Fruit fly (Drosophila melanogaster): ENCODE measurements around the gene Tmc.
A peak's percentile ranks its signal among the peaks of the same experiment; 100 is the strongest.

Gene Tmc

DNA sequence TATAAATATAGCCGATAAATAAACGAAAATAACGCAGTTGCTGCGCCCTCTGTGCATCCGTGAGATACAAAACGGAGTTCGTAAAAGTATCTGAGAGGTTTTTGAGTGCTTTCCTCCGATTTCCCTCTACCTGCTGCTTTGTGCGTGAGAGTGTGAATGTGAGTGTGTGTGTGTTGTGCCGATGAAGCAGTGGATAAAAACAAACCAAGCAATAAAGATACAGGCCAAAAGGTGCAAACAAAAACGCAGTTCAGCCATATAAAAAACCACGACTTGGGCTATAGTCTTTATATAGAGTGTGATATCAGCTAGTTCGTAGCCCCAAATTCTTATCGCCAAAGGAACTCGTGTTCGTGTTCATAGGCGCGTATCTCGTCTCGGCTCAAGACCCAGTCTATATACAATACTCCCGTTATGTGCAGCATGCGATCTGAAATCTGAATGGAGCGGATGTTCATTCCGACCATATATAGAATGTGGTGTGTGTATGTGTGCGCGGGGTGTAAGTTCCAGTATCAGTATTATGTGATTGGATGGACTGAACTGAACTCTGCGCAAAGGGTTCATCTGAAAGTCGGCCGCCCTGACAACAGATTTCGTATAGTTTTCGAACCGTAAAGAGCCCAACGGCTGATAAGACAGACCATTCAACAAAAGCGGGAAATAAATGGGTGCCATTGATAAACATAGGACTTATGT is 18.0 kb downstream of the Tmc start:
- TF ChIP-seq psq (GFP tag; optimal IDR thresholded peaks at IDR 0.05) (peak; percentile 82), Hnf4 (GFP tag; optimal IDR thresholded peaks at IDR 0.05) (no peak)

DNA sequence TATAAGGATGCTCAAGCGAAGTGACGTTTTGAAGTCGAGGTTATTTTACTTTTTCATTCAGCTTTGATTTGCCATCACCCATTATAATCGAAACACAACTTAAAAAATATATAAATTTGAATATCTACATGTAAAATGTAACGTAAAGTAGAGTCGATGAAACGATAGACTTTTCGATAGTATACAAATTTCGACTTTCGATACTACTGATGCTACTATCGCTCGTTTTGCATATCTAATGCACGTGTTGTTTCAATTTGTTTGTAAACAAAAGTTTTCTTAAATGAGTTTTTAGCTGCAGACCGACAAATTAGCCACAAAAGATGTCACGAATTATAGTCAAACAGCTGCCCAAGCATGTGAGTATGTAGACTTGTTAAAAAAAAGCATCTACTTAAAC is 26.4 kb downstream of the Tmc start, which contains the start of gene CG3335:
TSS of gene CG3335 (plus strand) at position 224 of the 400 bp plus-strand sequence.
- TF ChIP-seq CrebA (GFP tag; optimal IDR thresholded peaks at IDR 0.05; ENCODE audit: borderline replicate concordance) (no peak), Myc (optimal IDR thresholded peaks at IDR 0.05) (peak; percentile 12)

DNA sequence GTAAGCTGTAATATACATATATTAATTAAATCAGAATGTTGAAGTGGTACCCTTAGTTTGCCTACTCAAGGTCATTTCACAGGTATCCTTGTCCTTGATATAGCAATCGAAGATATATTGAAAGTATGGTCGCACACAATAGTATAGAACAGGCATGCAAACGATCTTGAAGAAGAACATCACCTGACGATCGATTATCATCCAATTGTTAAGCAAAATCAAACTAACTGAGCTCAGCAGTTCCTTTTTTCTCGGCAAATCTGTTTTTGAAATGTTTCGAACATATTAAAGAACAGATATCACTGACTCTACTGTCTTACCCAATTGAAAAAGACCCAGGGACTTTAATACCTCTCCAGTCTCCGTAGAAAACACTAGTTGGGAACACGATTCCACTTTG is 30.8 kb downstream of the Tmc start, which contains the start of gene Cyp40:
TSS of gene Cyp40 (plus strand) at position 301 of the 400 bp plus-strand sequence.
- no peak for TF ChIP-seq Abd-B (GFP tag; optimal IDR thresholded peaks at IDR 0.05)
- TF ChIP-seq br (GFP tag; optimal IDR thresholded peaks at IDR 0.05) = no peak
- no peak for TF ChIP-seq OdsH (GFP tag; optimal IDR thresholded peaks at IDR 0.05)
- no peak for TF ChIP-seq sage (GFP tag; optimal IDR thresholded peaks at IDR 0.05)
- TF ChIP-seq h (GFP tag; optimal IDR thresholded peaks at IDR 0.05) = no peak
- no peak for TF ChIP-seq Sp1 (GFP tag; optimal IDR thresholded peaks at IDR 0.05)

DNA sequence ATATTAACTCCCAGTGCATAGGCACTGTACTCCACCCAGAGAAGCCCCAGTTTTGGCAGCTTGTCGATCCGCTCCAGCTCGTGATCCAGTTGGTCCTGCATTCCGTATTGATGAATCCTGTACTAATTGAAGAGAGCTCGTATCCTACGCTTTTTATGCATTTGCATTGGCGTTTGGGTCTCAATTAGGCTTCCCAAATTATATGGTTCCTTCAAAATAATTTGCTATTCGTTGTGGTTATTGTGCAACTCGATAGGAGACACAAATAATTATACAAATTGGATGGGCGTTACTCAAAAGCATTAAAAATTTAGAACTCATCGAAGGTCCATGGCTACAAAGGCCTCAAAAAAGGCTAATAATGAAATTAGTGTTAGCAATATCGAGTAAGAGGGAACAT is 31.5 kb downstream of the Tmc start, which contains the start of gene Or67b:
TSS of gene Or67b (minus strand) at position 101 of the 400 bp plus-strand sequence.
- TF ChIP-seq Sp1 (GFP tag; optimal IDR thresholded peaks at IDR 0.05) = no peak
- TF ChIP-seq Mio (GFP tag; optimal IDR thresholded peaks at IDR 0.05) = no peak
- TF ChIP-seq fru (GFP tag; optimal IDR thresholded peaks at IDR 0.05) = no peak
- TF ChIP-seq ey (GFP tag; optimal IDR thresholded peaks at IDR 0.05) = no peak
- TF ChIP-seq GATAd (GFP tag; optimal IDR thresholded peaks at IDR 0.05) = no peak
- no peak for TF ChIP-seq Vsx2 (GFP tag; optimal IDR thresholded peaks at IDR 0.05; ENCODE audit: partially characterized antibody)
- no peak for TF ChIP-seq dmrt93B (GFP tag; optimal IDR thresholded peaks at IDR 0.05)
- no peak for TF ChIP-seq Dif (GFP tag; optimal IDR thresholded peaks at IDR 0.05; ENCODE audit: partially characterized antibody)

DNA sequence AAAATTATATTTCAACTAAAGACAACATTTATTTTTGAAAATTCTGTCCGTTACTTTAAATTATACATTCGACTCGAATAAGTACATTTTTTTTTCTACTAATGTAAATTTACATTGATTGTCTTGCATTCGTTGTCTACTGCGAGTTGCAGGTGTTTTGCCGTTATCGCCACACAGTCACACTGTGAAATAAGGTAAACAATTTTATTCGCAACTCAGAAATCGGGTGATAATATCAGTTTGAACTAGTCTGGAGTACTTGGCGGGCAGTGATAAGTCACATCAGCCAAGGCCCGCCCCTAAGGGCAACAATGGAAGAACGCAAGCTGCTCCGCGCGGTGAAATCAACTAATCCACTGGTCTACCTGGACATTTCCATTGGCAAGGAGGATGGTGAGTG is 32.3 kb downstream of the Tmc start:
- no peak for TF ChIP-seq sage (GFP tag; optimal IDR thresholded peaks at IDR 0.05)
- no peak for TF ChIP-seq Hnf4 (GFP tag; optimal IDR thresholded peaks at IDR 0.05)
- TF ChIP-seq dsf (GFP tag; optimal IDR thresholded peaks at IDR 0.05; ENCODE audit: borderline replicate concordance) = no peak
- TF ChIP-seq jim (GFP tag; optimal IDR thresholded peaks at IDR 0.05) = no peak
- no peak for TF ChIP-seq sv (GFP tag; optimal IDR thresholded peaks at IDR 0.05)
- TF ChIP-seq Dfd (GFP tag; optimal IDR thresholded peaks at IDR 0.05) = no peak
- no peak for TF ChIP-seq Rel (GFP tag; optimal IDR thresholded peaks at IDR 0.05)
- no peak for TF ChIP-seq Rel (tag; optimal IDR thresholded peaks at IDR 0.05)
- TF ChIP-seq CG9705 (GFP tag; optimal IDR thresholded peaks at IDR 0.05) = no peak
- TF ChIP-seq OdsH (GFP tag; optimal IDR thresholded peaks at IDR 0.05) = no peak
- TF ChIP-seq rgr (GFP tag; optimal IDR thresholded peaks at IDR 0.05) = no peak
- TF ChIP-seq tai (GFP tag; optimal IDR thresholded peaks at IDR 0.05) = no peak
- TF ChIP-seq dmrt93B (GFP tag; optimal IDR thresholded peaks at IDR 0.05) = no peak
- no peak for TF ChIP-seq Mio (GFP tag; optimal IDR thresholded peaks at IDR 0.05)
- no peak for TF ChIP-seq psq (GFP tag; optimal IDR thresholded peaks at IDR 0.05)
- TF ChIP-seq h (GFP tag; optimal IDR thresholded peaks at IDR 0.05) = no peak
- no peak for TF ChIP-seq foxo (GFP tag; optimal IDR thresholded peaks at IDR 0.05)
- no peak for TF ChIP-seq fru (GFP tag; optimal IDR thresholded peaks at IDR 0.05)

DNA sequence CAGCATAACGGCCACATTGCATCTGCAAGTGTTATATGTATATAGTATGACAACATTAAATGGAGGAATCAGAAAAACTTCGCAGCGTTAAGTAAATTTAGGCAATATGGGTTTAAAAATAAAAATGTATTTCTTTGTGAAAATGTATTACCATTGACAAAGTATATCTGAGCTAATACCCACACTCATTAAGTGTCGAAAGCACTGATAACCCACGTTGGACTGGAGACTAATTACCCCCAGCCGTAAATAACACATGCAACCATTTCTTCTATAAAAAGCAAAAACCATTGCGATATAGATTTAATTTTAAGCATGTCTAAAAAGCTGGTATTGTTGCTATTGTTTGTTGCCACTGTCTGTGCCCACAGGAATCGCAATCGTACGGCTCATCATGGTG is 40.2 kb downstream of the Tmc start, which contains the start of gene CG8329:
TSS of gene CG8329 (plus strand) at position 301 of the 400 bp plus-strand sequence.
- TF ChIP-seq rgr (GFP tag; optimal IDR thresholded peaks at IDR 0.05) = no peak
- TF ChIP-seq dsf (GFP tag; optimal IDR thresholded peaks at IDR 0.05; ENCODE audit: borderline replicate concordance) = no peak
- TF ChIP-seq sage (GFP tag; optimal IDR thresholded peaks at IDR 0.05) = no peak
- no peak for TF ChIP-seq N (GFP tag; optimal IDR thresholded peaks at IDR 0.05)
- TF ChIP-seq jim (GFP tag; optimal IDR thresholded peaks at IDR 0.05) = no peak
- TF ChIP-seq Hr83 (GFP tag; optimal IDR thresholded peaks at IDR 0.05; ENCODE audit: poor library complexity, severe bottlenecking) = no peak
- TF ChIP-seq Dif (GFP tag; optimal IDR thresholded peaks at IDR 0.05; ENCODE audit: partially characterized antibody) = no peak
